Worm (Caenorhabditis elegans) whole organism, mixed stage, embryonic: ENCODE data around the gene K12H4.2.

Source experiments
- M03D4.4 ChIP-seq: sonication (generic microtip); optimal IDR thresholded peaks from 2 replicates; lab custom pipeline; 2017; ENCODE audit warnings: mild to moderate bottlenecking, missing genetic modification characterization, missing compliant biosample characterization
- blmp-1 ChIP-seq: fragments of 150-350 bp; optimal IDR thresholded peaks from 2 replicates; lab custom pipeline; 2014; ENCODE audit warnings: missing biosample characterization, missing genetic modification characterization
- ceh-39 ChIP-seq: fragments of 150-350 bp; optimal IDR thresholded peaks from 2 replicates; lab custom pipeline; 2014; ENCODE audit warnings: missing biosample characterization, missing genetic modification characterization
- ceh-43 ChIP-seq: fragments of 200-800 bp; sonication (Bioruptor generic); optimal IDR thresholded peaks from 2 replicates; lab custom pipeline; 2018; ENCODE audit warnings: mild to moderate bottlenecking, missing genetic modification characterization, moderate library complexity, missing compliant biosample characterization
- ceh-83 ChIP-seq: fragments of 200-800 bp; sonication (Bioruptor generic); optimal IDR thresholded peaks from 2 replicates; lab custom pipeline; 2018; ENCODE audit warnings: mild to moderate bottlenecking, missing genetic modification characterization, missing compliant biosample characterization
- ces-1 ChIP-seq: fragments of 150-350 bp; optimal IDR thresholded peaks from 2 replicates; lab custom pipeline; 2014; ENCODE audit warnings: missing biosample characterization, missing genetic modification reagents, missing genetic modification characterization
- cnd-1 ChIP-seq: fragments of 200-800 bp; sonication (Bioruptor generic); optimal IDR thresholded peaks from 2 replicates; lab custom pipeline; 2018; ENCODE audit warnings: mild to moderate bottlenecking, missing genetic modification characterization, missing compliant biosample characterization
- drap-1 ChIP-seq: fragments of 200-800 bp; sonication (Bioruptor generic); optimal IDR thresholded peaks from 3 replicates; lab custom pipeline; 2018; ENCODE audit warnings: mild to moderate bottlenecking, missing genetic modification characterization, missing compliant biosample characterization
- elt-1 ChIP-seq: sonication (generic microtip); optimal IDR thresholded peaks from 2 replicates; lab custom pipeline; 2017; ENCODE audit warnings: missing genetic modification characterization, mild to moderate bottlenecking, missing compliant biosample characterization, antibody characterized with exemption, moderate library complexity, borderline replicate concordance; ENCODE audit not compliant: insufficient read depth
- elt-3 ChIP-seq: fragments of 150-350 bp; optimal IDR thresholded peaks from 2 replicates; lab custom pipeline; 2014; ENCODE audit warnings: missing biosample characterization, missing genetic modification characterization
- flh-1 ChIP-seq: fragments of 200-800 bp; sonication (Bioruptor generic); optimal IDR thresholded peaks from 2 replicates; lab custom pipeline; 2018; ENCODE audit warnings: mild to moderate bottlenecking, missing genetic modification characterization, moderate library complexity, missing compliant biosample characterization
- ham-2 ChIP-seq: fragments of 200-800 bp; sonication (Bioruptor generic); optimal IDR thresholded peaks from 2 replicates; lab custom pipeline; 2018; ENCODE audit warnings: mild to moderate bottlenecking, missing genetic modification characterization, missing compliant biosample characterization
- hlh-1 ChIP-seq: fragments of 150-350 bp; optimal IDR thresholded peaks from 2 replicates; lab custom pipeline; 2014; ENCODE audit warnings: missing biosample characterization, missing genetic modification reagents, missing genetic modification characterization
- lin-13 ChIP-seq: fragments of 150-350 bp; optimal IDR thresholded peaks from 2 replicates; lab custom pipeline; 2014; ENCODE audit warnings: missing biosample characterization, missing genetic modification characterization
- lin-32 ChIP-seq: fragments of 200-800 bp; sonication (Bioruptor generic); optimal IDR thresholded peaks from 2 replicates; lab custom pipeline; 2018; ENCODE audit warnings: mild to moderate bottlenecking, missing genetic modification characterization, missing compliant biosample characterization
- lsy-2 ChIP-seq: fragments of 150-350 bp; optimal IDR thresholded peaks from 2 replicates; lab custom pipeline; 2014; ENCODE audit warnings: missing biosample characterization, missing genetic modification characterization
- mab-5 ChIP-seq: fragments of 150-350 bp; optimal IDR thresholded peaks from 2 replicates; lab custom pipeline; 2014; ENCODE audit warnings: missing biosample characterization, missing genetic modification characterization
- mep-1 ChIP-seq: fragments of 150-350 bp; optimal IDR thresholded peaks from 2 replicates; lab custom pipeline; 2017; ENCODE audit warnings: missing biosample characterization, missing genetic modification reagents, missing genetic modification characterization, inconsistent platforms
- mls-2 ChIP-seq: sonication (generic microtip); optimal IDR thresholded peaks from 2 replicates; lab custom pipeline; 2016; ENCODE audit warnings: mild to moderate bottlenecking, missing genetic modification characterization, moderate library complexity, missing compliant biosample characterization
- nhr-12 ChIP-seq: fragments of 150-350 bp; optimal IDR thresholded peaks from 2 replicates; lab custom pipeline; 2014; ENCODE audit warnings: missing biosample characterization, missing genetic modification characterization
- nhr-2 ChIP-seq: fragments of 150-350 bp; optimal IDR thresholded peaks from 2 replicates; lab custom pipeline; 2014; ENCODE audit warnings: missing biosample characterization, missing genetic modification characterization
- nhr-237 ChIP-seq: fragments of 150-350 bp; optimal IDR thresholded peaks from 2 replicates; lab custom pipeline; 2014; ENCODE audit warnings: missing biosample characterization, missing genetic modification characterization
- nhr-28 ChIP-seq: fragments of 150-350 bp; optimal IDR thresholded peaks from 2 replicates; lab custom pipeline; 2014; ENCODE audit warnings: missing biosample characterization, missing genetic modification characterization
- pha-4 ChIP-seq: fragments of 150-350 bp; optimal IDR thresholded peaks from 2 replicates; lab custom pipeline; 2018; ENCODE audit warnings: missing biosample characterization, missing genetic modification reagents, missing genetic modification characterization
- sem-2 ChIP-seq: fragments of 200-800 bp; sonication (Bioruptor generic); optimal IDR thresholded peaks from 2 replicates; lab custom pipeline; 2018; ENCODE audit warnings: mild to moderate bottlenecking, missing genetic modification characterization, missing compliant biosample characterization
- snpc-4 ChIP-seq: fragments of 150-350 bp; optimal IDR thresholded peaks from 2 replicates; lab custom pipeline; 2014; ENCODE audit warnings: missing biosample characterization, missing genetic modification characterization
- tbx-8 ChIP-seq: fragments of 200-800 bp; sonication (Bioruptor generic); optimal IDR thresholded peaks from 2 replicates; lab custom pipeline; 2018; ENCODE audit warnings: mild to moderate bottlenecking, missing genetic modification characterization, moderate library complexity, missing compliant biosample characterization
- unc-120 ChIP-seq: sonication (generic microtip); optimal IDR thresholded peaks from 2 replicates; lab custom pipeline; 2017; ENCODE audit warnings: missing genetic modification characterization, missing compliant biosample characterization; ENCODE audit not compliant: poor library complexity, severe bottlenecking
- unc-39 ChIP-seq: fragments of 150-350 bp; optimal IDR thresholded peaks from 2 replicates; lab custom pipeline; 2014; ENCODE audit warnings: missing biosample characterization, missing genetic modification characterization
- unc-62 ChIP-seq: fragments of 150-350 bp; optimal IDR thresholded peaks from 2 replicates; lab custom pipeline; 2014; ENCODE audit warnings: missing biosample characterization, missing genetic modification reagents, missing genetic modification characterization
- zip-8 ChIP-seq: fragments of 150-350 bp; optimal IDR thresholded peaks from 2 replicates; lab custom pipeline; 2014; ENCODE audit warnings: missing biosample characterization, missing genetic modification characterization
- ztf-11 ChIP-seq: fragments of 150-350 bp; optimal IDR thresholded peaks from 2 replicates; lab custom pipeline; 2014; ENCODE audit warnings: missing biosample characterization, missing genetic modification characterization

The K12H4.2 gene

ce11 chrIII:8044187-8044586 is 3.3 kb upstream of the K12H4.2 start, which contains the start of gene K12H4.5:
Gene K12H4.5 (plus strand): TSS chrIII:8044487.
- peak; percentile 17 for TF ChIP-seq ces-1 (GFP tag; lab: Kevin White, UChicago)
- no peak for TF ChIP-seq cnd-1 (tag; lab: Kevin White, UChicago)
- TF ChIP-seq unc-120 (tag; lab: Kevin White, UChicago) = no peak

- TF ChIP-seq ztf-11 (tag; lab: Kevin White, UChicago) (no peak), tbx-8 (no peak), flh-1 (GFP tag; lab: Kevin White, UChicago) (no peak), nhr-237 (tag; lab: Kevin White, UChicago) (no peak)
These were observed 2.8 kb upstream of the K12H4.2 start, which contains the start of gene spcs-3 for ce11 chrIII:8044717-8045116. Gene spcs-3 (plus strand): TSS chrIII:8045017.

ce11 chrIII:8045734-8046133 is 1.8 kb upstream of the K12H4.2 start, which contains the start of gene K12H4.3:
Gene K12H4.3 (plus strand): TSS chrIII:8046034.
- TF ChIP-seq ceh-83 (GFP tag; lab: Kevin White, UChicago) (no peak), sem-2 (GFP tag; lab: Kevin White, UChicago) (no peak), ham-2 (GFP tag; lab: Kevin White, UChicago) (no peak), blmp-1 (no peak), tbx-8 (no peak), unc-62 (GFP tag; lab: Kevin White, UChicago) (no peak), lin-13 (tag; lab: Kevin White, UChicago) (no peak), ceh-39 (tag; lab: Kevin White, UChicago) (no peak), flh-1 (GFP tag; lab: Kevin White, UChicago) (no peak), lsy-2 (no peak), ceh-43 (GFP tag; lab: Kevin White, UChicago) (no peak), M03D4.4 (no peak), ces-1 (GFP tag; lab: Kevin White, UChicago) (no peak), nhr-237 (tag; lab: Kevin White, UChicago) (no peak), elt-1 (tag; lab: Kevin White, UChicago) (no peak)

- TF ChIP-seq unc-39 (no peak), elt-1 (tag; lab: Kevin White, UChicago) (no peak), mep-1 (no peak), lin-32 (no peak), nhr-28 (tag; lab: Kevin White, UChicago) (no peak), pha-4 (tag; lab: Kevin White, UChicago) (no peak), unc-120 (tag; lab: Kevin White, UChicago) (no peak), ceh-83 (GFP tag; lab: Kevin White, UChicago) (no peak), snpc-4 (tag; lab: Kevin White, UChicago) (no peak), elt-3 (tag; lab: Kevin White, UChicago) (no peak), ceh-43 (GFP tag; lab: Kevin White, UChicago) (no peak)
These were observed 3.4 kb downstream of the K12H4.2 start, which contains the start of gene K12H4.7 for ce11 chrIII:8050944-8051343. Gene K12H4.7 (minus strand): TSS chrIII:8051081.

ce11 chrIII:8051838-8052237 is 4.3 kb downstream of the K12H4.2 start:
- no peak for TF ChIP-seq tbx-8
- peak; percentile 98 for TF ChIP-seq zip-8 (tag; lab: Kevin White, UChicago)
- TF ChIP-seq unc-39 = no peak
- TF ChIP-seq ceh-43 (GFP tag; lab: Kevin White, UChicago) = no peak
- no peak for TF ChIP-seq snpc-4 (tag; lab: Kevin White, UChicago)
- TF ChIP-seq, all 35 proteins: peak for 1

- TF ChIP-seq drap-1 (GFP tag; lab: Kevin White, UChicago) = no peak
- TF ChIP-seq zip-8 (tag; lab: Kevin White, UChicago) = no peak
- TF ChIP-seq mep-1 = no peak
- no peak for TF ChIP-seq mab-5
- TF ChIP-seq ceh-39 (tag; lab: Kevin White, UChicago) = no peak
- TF ChIP-seq ceh-43 (GFP tag; lab: Kevin White, UChicago) = no peak
- TF ChIP-seq hlh-1 (tag; lab: Kevin White, UChicago) = no peak
- no peak for TF ChIP-seq elt-1 (tag; lab: Kevin White, UChicago)
- TF ChIP-seq nhr-28 (tag; lab: Kevin White, UChicago) = no peak
- TF ChIP-seq ceh-83 (GFP tag; lab: Kevin White, UChicago) = no peak
- no peak for TF ChIP-seq pha-4 (tag; lab: Kevin White, UChicago)
- TF ChIP-seq ham-2 (GFP tag; lab: Kevin White, UChicago) = no peak
- no peak for TF ChIP-seq unc-39
- no peak for TF ChIP-seq mls-2 (tag; lab: Kevin White, UChicago)
- TF ChIP-seq nhr-12 (tag; lab: Kevin White, UChicago) = no peak
- no peak for TF ChIP-seq tbx-8
- no peak for TF ChIP-seq cnd-1 (tag; lab: Kevin White, UChicago)
- no peak for TF ChIP-seq ztf-11 (tag; lab: Kevin White, UChicago)
- TF ChIP-seq blmp-1 = no peak
- TF ChIP-seq nhr-2 (tag; lab: Kevin White, UChicago) = no peak
These were observed 13.6 kb downstream of the K12H4.2 start for ce11 chrIII:8061114-8061513.
